Worm (Caenorhabditis elegans): ENCODE measurements around the gene M02D8.2.
A peak's percentile ranks its signal among the peaks of the same experiment; 100 is the strongest.

- TF ChIP-seq ces-1 (GFP tag; optimal IDR thresholded peaks at IDR 0.05) (no peak), snpc-4 (tag; optimal IDR thresholded peaks at IDR 0.05) (no peak), dmd-6 (GFP tag; IDR thresholded peaks at IDR 0.05) (0 out of 2 replicates have a peak, but pooled peaks have one; percentile 16), hlh-30 (tag; optimal IDR thresholded peaks at IDR 0.05; ENCODE audit: insufficient read depth) (peak; percentile 91), snpc-1.2 (GFP tag; IDR thresholded peaks at IDR 0.05) (no peak)
Observed at ce11 chrX:8736965-8737464, 2.5 kb upstream of the M02D8.2 start, which contains the start of gene M02D8.3.
